Fruit fly (Drosophila melanogaster) whole organism, adult: ENCODE measurements around the gene CG9609.

Experiments
- CG14711 ChIP-seq: fragments of 200-800 bp; sonication (Bioruptor generic); optimal IDR thresholded peaks from 2 replicates; lab custom pipeline; 2018; ENCODE audit warnings: missing biosample characterization, mild to moderate bottlenecking, missing genetic modification characterization, moderate library complexity
- CG1620 ChIP-seq: fragments of 200-800 bp; sonication (Bioruptor generic); optimal IDR thresholded peaks from 2 replicates; lab custom pipeline; 2016; ENCODE audit warnings: missing biosample characterization, missing genetic modification characterization
- CG33017 ChIP-seq: fragments of 200-800 bp; sonication (Bioruptor generic); optimal IDR thresholded peaks from 2 replicates; lab custom pipeline; 2018; ENCODE audit warnings: missing biosample characterization, mild to moderate bottlenecking, missing genetic modification characterization, moderate library complexity
- CG7101 ChIP-seq: fragments of 200-800 bp; sonication (Bioruptor generic); optimal IDR thresholded peaks from 2 replicates; lab custom pipeline; 2018; ENCODE audit warnings: missing biosample characterization, mild to moderate bottlenecking, missing genetic modification characterization, moderate library complexity
- Mnt ChIP-seq: fragments of 200-800 bp; sonication (Bioruptor generic); optimal IDR thresholded peaks from 2 replicates; lab custom pipeline; 2016; ENCODE audit warnings: missing biosample characterization, mild to moderate bottlenecking, missing genetic modification characterization
- kay ChIP-seq: fragments of 200-800 bp; sonication (Bioruptor generic); peaks from one replicate; lab custom pipeline; 2016; ENCODE audit warnings: missing biosample characterization, missing genetic modification characterization, borderline replicate concordance
- tj ChIP-seq: fragments of 200-800 bp; sonication (Bioruptor generic); optimal IDR thresholded peaks from 3 replicates; lab custom pipeline; 2017; ENCODE audit warnings: missing biosample characterization, mild to moderate bottlenecking, missing genetic modification characterization, moderate library complexity

- TF ChIP-seq CG33017 (no peak), kay (GFP tag; lab: Kevin White, UChicago) (no peak), CG14711 (no peak), CG1620 (GFP tag; lab: Kevin White, UChicago) (no peak), tj (GFP tag; lab: Kevin White, UChicago) (no peak), Mnt (no peak), CG7101 (tag; lab: Kevin White, UChicago) (no peak)
Measured at dm6 chrX:16808654-16809053, 21.8 kb upstream of the CG9609 start.
